Worm (Caenorhabditis elegans) whole organism, L2 larva: ENCODE results near the gene W09D6.5.

Experiments used
- Y55F3AM.14 ChIP-seq: fragments of 200-800 bp; sonication (Bioruptor generic); optimal IDR thresholded peaks from 2 replicates; lab custom pipeline; 2018; ENCODE audit warnings: mild to moderate bottlenecking, missing genetic modification characterization, missing compliant biosample characterization
- egl-27 ChIP-seq: sonication (generic microtip); optimal IDR thresholded peaks from 3 replicates; lab custom pipeline; 2017; ENCODE audit warnings: missing biosample characterization, missing genetic modification reagents, missing genetic modification characterization
- fos-1 ChIP-seq: fragments of 150-350 bp; optimal IDR thresholded peaks from 2 replicates; lab custom pipeline; 2014; ENCODE audit warnings: missing biosample characterization, missing genetic modification characterization
- lsy-2 ChIP-seq, 2 experiments: fragments of 150-350 bp in 1 of 2; sonication (generic microtip) in 1 of 2; optimal IDR thresholded peaks; 2 replicates each; lab custom pipeline; 2014 to 2017; ENCODE audit warnings: missing biosample characterization in 2 of 2, missing genetic modification characterization in 2 of 2
- mab-5 ChIP-seq: fragments of 150-350 bp; optimal IDR thresholded peaks from 2 replicates; lab custom pipeline; 2014; ENCODE audit warnings: missing biosample characterization, missing genetic modification characterization
- nhr-10 ChIP-seq: sonication (generic microtip); optimal IDR thresholded peaks from 2 replicates; lab custom pipeline; 2017; ENCODE audit warnings: missing biosample characterization, missing genetic modification characterization
- sma-9 ChIP-seq, 2 experiments: fragments of 150-350 bp in 1 of 2; sonication (generic microtip) in 1 of 2; optimal IDR thresholded peaks; 2 replicates each; lab custom pipeline; 2014 to 2016; ENCODE audit warnings: missing genetic modification characterization in 2 of 2, mild to moderate bottlenecking in 1 of 2, missing biosample characterization in 1 of 2, missing compliant biosample characterization in 1 of 2, missing genetic modification reagents in 1 of 2, moderate library complexity in 1 of 2
- unc-39 ChIP-seq: fragments of 150-350 bp; optimal IDR thresholded peaks from 2 replicates; lab custom pipeline; 2014; ENCODE audit warnings: missing biosample characterization, missing genetic modification characterization
- ztf-11 ChIP-seq: sonication (generic microtip); optimal IDR thresholded peaks from 2 replicates; lab custom pipeline; 2017; ENCODE audit warnings: missing biosample characterization, missing genetic modification characterization

The W09D6.5 gene

DNA sequence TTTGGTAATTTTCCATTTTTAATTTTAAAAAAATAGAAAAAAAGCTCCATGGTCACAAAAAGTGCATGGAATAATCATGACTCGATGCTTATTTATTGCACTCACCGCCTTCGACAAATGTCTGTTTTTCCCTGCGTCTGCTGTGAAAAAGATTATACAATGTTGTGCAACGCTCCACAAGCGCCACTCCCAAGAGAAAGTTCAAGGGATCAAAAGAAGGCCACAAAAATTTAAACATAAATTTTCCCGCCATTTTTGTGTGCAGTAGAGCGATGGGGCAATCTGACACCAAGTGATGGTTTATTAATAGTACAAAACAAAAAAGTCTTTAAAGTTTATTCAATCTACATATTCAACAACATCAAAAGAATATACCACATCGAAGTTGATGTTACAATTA, 50.6 kb downstream of the W09D6.5 start, which contains the start of gene fbxa-128 (continued):
- TF ChIP-seq sma-9 (GFP tag; optimal IDR thresholded peaks at IDR 0.05; lab: Kevin White, UChicago) (peak; percentile 7), sma-9 (tag; optimal IDR thresholded peaks at IDR 0.05; lab: Kevin White, UChicago) (no peak), fos-1 (tag; lab: Kevin White, UChicago) (peak; percentile 85), egl-27 (tag; lab: Kevin White, UChicago) (no peak), unc-39 (tag; lab: Kevin White, UChicago) (no peak), mab-5 (tag; lab: Kevin White, UChicago) (no peak), Y55F3AM.14 (GFP tag; lab: Kevin White, UChicago) (no peak), nhr-10 (tag; lab: Kevin White, UChicago) (no peak), ztf-11 (tag; lab: Kevin White, UChicago) (no peak), lsy-2 (tag; optimal IDR thresholded peaks at IDR 0.05; lab: Kevin White, UChicago) (peak in 1 of 2 experiments; percentile 52)
